Worm (Caenorhabditis elegans): ENCODE results near the gene T24E12.11.

T24E12.11 gene

DNA sequence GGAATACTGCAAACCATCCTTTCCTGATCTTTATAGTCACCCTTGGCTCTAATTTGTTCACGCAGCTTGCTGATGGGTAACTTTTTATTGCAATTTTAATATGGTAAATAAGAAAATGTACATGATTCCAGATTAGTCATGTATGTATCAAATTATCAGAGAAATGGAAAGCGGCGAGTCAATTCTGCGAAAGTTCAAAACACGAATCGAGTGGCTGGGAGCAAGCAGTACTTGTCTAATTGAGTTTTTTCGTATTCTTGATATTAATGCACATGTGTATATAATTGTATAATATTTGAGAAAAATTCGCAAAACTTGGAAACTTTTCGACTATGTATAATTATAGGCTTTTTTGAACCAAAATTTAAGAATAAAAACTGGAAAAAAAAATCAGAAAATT is 20.4 kb downstream of the T24E12.11 start, which contains the start of gene T24E12.12:
T24E12.12 (plus strand) TSS at position 281 of the 400 bp plus-strand sequence.
- TF ChIP-seq W03F9.2 (tag; optimal IDR thresholded peaks at IDR 0.05) (no peak), him-1 (tag; optimal IDR thresholded peaks at IDR 0.05) (no peak), dao-5 (tag; optimal IDR thresholded peaks at IDR 0.05) (no peak)

DNA sequence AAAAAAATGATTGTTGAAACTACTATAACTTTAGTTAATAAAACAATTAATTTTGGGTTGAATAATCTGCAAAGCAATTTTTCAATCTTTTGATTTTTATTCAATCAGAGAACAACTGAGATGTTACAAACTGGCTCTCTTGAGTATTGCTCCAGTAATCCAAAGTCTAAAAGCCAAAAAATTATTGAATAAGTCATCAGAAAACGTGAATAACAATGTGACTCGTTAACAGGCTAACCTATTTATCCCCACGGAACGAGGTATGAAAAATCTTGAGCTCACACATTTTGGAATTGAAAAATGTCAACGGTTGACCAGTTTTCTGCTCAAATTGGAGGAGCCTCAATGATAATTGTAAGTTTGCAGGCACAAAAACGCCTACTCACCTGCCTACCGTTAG is 21.9 kb downstream of the T24E12.11 start, which contains the start of gene srx-111:
srx-111 (plus strand) TSS at position 301 of the 400 bp plus-strand sequence.
- TF ChIP-seq W03F9.2 (tag; optimal IDR thresholded peaks at IDR 0.05) (no peak), him-1 (tag; optimal IDR thresholded peaks at IDR 0.05) (no peak), dao-5 (tag; optimal IDR thresholded peaks at IDR 0.05) (no peak)

DNA sequence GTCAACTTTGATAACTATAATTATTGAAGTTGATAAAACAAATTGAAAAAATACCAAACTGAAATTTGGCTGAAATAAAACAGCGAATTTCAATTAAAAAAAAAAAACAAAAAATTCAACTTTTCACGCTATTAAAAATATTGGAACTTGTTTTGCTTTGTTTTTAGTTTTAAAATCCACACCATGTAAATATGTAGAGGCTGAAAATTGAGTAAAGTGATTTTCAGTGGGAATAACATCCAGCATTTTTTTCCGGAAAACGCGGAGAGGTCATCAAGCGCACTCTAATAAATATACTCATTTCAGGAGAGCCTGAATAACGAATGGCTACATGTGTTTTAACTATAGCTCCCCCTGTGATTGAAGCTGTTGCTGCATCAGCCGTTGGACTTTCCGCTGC is 25.8 kb downstream of the T24E12.11 start, which contains the start of gene rcd-1:
rcd-1 (plus strand) TSS at position 301 of the 400 bp plus-strand sequence.
- TF ChIP-seq dao-5 (tag; optimal IDR thresholded peaks at IDR 0.05) (no peak), him-1 (tag; optimal IDR thresholded peaks at IDR 0.05) (no peak), W03F9.2 (tag; optimal IDR thresholded peaks at IDR 0.05) (no peak)

- TF ChIP-seq dao-5 (tag; optimal IDR thresholded peaks at IDR 0.05) (no peak), him-1 (tag; optimal IDR thresholded peaks at IDR 0.05) (no peak), W03F9.2 (tag; optimal IDR thresholded peaks at IDR 0.05) (no peak)
Observed at ce11 chrII:3752184-3752583, 27.2 kb downstream of the T24E12.11 start, which contains the start of gene sdz-11. TSS of gene sdz-11 (minus strand) at chrII:3752284.

ce11 chrII:3750685-3751084 is 28.7 kb downstream of the T24E12.11 start, which contains the start of gene fbxb-91:
TSS of gene fbxb-91 (minus strand) at chrII:3750785.
- TF ChIP-seq dao-5 (tag; optimal IDR thresholded peaks at IDR 0.05) (no peak), him-1 (tag; optimal IDR thresholded peaks at IDR 0.05) (no peak)

DNA sequence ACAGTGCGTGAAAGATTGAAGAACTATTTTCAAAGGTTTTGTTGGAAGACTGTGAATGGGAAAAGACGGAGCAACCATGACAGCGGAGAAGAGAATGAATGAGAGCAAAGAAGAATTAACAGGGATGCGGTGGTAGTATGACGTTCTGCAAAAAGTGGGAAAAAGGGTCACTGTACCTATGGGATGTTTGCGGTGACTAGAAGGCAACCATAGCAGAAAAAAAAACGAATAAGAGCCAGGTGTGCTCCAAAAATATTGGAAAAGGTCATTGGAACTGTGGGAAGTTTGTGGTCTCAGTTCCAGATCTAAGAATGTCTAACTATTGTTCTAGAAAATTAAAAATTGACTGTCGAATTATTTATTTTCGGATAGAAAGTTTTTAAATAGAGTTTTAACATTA is 30.6 kb downstream of the T24E12.11 start, which contains the start of gene fbxb-90:
fbxb-90 (minus strand) TSS at position 101 of the 400 bp plus-strand sequence.
- TF ChIP-seq W03F9.2 (tag; optimal IDR thresholded peaks at IDR 0.05) = no peak
- no peak for TF ChIP-seq him-1 (tag; optimal IDR thresholded peaks at IDR 0.05)
- no peak for TF ChIP-seq dao-5 (tag; optimal IDR thresholded peaks at IDR 0.05)

DNA sequence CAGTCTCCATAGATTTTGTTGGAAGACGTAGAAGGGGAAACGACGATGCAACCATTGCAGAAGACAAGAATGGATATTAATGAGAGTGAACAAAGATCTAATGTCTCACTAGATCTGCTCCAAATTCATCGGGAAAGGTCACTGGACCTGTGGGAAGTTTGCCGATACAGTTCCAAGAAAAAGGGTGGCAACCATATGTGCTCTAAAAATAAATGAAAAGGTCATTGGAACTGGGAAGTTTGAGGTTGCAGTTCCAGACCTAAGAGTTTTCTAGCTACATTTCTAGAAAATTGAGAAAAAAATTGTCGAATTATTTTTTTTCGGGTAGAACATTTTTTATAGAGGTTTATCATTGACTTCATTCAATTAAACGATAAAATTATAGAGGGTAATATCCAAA is 32.0 kb downstream of the T24E12.11 start, which contains the start of gene fbxb-92:
fbxb-92 (minus strand) TSS at position 101 of the 400 bp plus-strand sequence.
- TF ChIP-seq dao-5 (tag; optimal IDR thresholded peaks at IDR 0.05) (no peak), W03F9.2 (tag; optimal IDR thresholded peaks at IDR 0.05) (no peak), him-1 (tag; optimal IDR thresholded peaks at IDR 0.05) (no peak)

- TF ChIP-seq W03F9.2 (tag; optimal IDR thresholded peaks at IDR 0.05) = no peak
- TF ChIP-seq him-1 (tag; optimal IDR thresholded peaks at IDR 0.05) = no peak
Observed at ce11 chrII:3743684-3744200, 35.6 kb downstream of the T24E12.11 start, which contains the start of gene nta-1. TSS of gene nta-1 (minus strand) at chrII:3743814.

DNA sequence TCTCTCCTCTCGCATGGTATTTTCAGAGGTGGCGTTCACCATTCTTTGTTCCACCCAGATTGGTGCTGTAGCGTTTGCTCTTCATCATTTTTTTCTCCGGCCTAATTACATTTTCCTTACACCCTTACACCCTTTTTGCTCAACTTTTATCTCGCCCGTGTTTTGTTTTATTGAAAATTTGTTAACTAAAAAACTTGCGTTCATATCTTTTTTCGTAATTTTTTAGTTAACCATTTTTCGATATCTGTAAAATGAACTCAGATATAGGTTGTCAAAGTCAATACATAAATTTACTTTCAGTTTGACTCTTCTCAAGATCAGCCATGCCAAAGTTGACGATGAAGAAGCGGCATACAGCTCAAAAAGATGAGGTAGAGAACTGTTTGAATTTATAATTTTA is 37.8 kb downstream of the T24E12.11 start, which contains the start of gene F12E12.1:
F12E12.1 (plus strand) TSS at position 301 of the 400 bp plus-strand sequence.
- TF ChIP-seq dao-5 (tag; optimal IDR thresholded peaks at IDR 0.05) (no peak), him-1 (tag; optimal IDR thresholded peaks at IDR 0.05) (no peak), W03F9.2 (tag; optimal IDR thresholded peaks at IDR 0.05) (no peak)

- no peak for TF ChIP-seq W03F9.2 (tag; optimal IDR thresholded peaks at IDR 0.05)
- no peak for TF ChIP-seq dao-5 (tag; optimal IDR thresholded peaks at IDR 0.05)
- no peak for TF ChIP-seq him-1 (tag; optimal IDR thresholded peaks at IDR 0.05)
Observed at ce11 chrII:3739647-3740046, 39.7 kb downstream of the T24E12.11 start, which contains the start of gene F12E12.2. TSS of gene F12E12.2 (plus strand) at chrII:3739947.

DNA sequence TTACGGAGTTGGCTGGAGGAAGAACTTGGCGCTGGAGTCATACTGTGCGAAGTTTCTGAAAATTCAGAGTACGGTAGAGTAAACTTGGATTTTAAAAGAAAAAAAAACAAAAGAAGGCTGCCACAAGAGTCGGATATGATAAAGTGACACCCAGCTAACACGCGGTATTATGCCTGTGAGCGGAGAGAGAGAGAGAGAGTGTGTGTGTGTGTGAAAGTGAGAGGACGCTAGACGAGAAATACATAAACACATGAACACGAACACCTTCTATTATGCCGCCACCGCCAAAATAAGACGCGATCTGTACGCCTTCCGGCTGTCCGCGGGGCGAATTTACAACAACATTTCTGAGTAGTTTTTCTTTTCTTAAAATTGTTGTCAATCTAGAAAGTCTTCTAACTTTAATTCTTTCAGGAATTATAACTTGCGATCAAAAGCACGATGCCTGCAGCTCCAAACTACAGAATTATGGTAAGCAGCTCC is 42.4 kb downstream of the T24E12.11 start, which contains the start of gene F12E12.6:
F12E12.6 (minus strand) TSS at position 51 of the 483 bp plus-strand sequence.
- no peak for TF ChIP-seq him-1 (tag; optimal IDR thresholded peaks at IDR 0.05)
- no peak for TF ChIP-seq W03F9.2 (tag; optimal IDR thresholded peaks at IDR 0.05)
- TF ChIP-seq dao-5 (tag; optimal IDR thresholded peaks at IDR 0.05) = no peak

- no peak for TF ChIP-seq W03F9.2 (tag; optimal IDR thresholded peaks at IDR 0.05)
- no peak for TF ChIP-seq him-1 (tag; optimal IDR thresholded peaks at IDR 0.05)
- TF ChIP-seq dao-5 (tag; optimal IDR thresholded peaks at IDR 0.05) = no peak
Observed at ce11 chrII:3731723-3732122, 47.6 kb downstream of the T24E12.11 start, which contains the start of the genes sdz-12 and bath-31. TSS of gene sdz-12 (minus strand) at chrII:3731823. TSS of gene bath-31 (plus strand) at chrII:3731973.

Data from whole organism, L4/young adult.